3 fruit fly cellular contexts compared by ENCODE assay signal in genomic region chr3L:20487649-20488048, dm6.
TF ChIP-seq lines count a peak whose summit lies in the region.

No protein-coding gene starts in this region.

- TF ChIP-seq CTCF in whole organism, embryonic (GFP tag; optimal IDR thresholded peaks at IDR 0.05; lab: Kevin White, UChicago): no peak

TF ChIP-seq in whole organism, 6 proteins besides CTCF, POLR2A, EP300 and RAD21:
- TF ChIP-seq psq (optimal IDR thresholded peaks at IDR 0.05; lab: Kevin White, UChicago) (no peak), pan (optimal IDR thresholded peaks at IDR 0.05; lab: Kevin White, UChicago) (peak; percentile 34), EcR (GFP tag; optimal IDR thresholded peaks at IDR 0.05; lab: Kevin White, UChicago) (no peak), Dll (optimal IDR thresholded peaks at IDR 0.05; lab: Kevin White, UChicago) (no peak)

TF ChIP-seq in whole organism, embryonic, 481 proteins besides CTCF, POLR2A, EP300 and RAD21 (continues in another document):
- TF ChIP-seq CG14860 (GFP tag; IDR thresholded peaks at IDR 0.05; lab: Robert Waterston, UW; ENCODE audit: partially characterized antibody) (peak; percentile 60; the same call in 1 of the 3 replicates), CG7556 (GFP tag; optimal IDR thresholded peaks at IDR 0.05; lab: Kevin White, UChicago) (no peak), mld (GFP tag; IDR thresholded peaks at IDR 0.05; lab: Robert Waterston, UW; ENCODE audit: partially characterized antibody) (0 out of 3 replicates have a peak, but pooled peaks have one; percentile 45), ap (GFP tag; IDR thresholded peaks at IDR 0.05; lab: Robert Waterston, UW) (no peak), Blimp-1 (GFP tag; optimal IDR thresholded peaks at IDR 0.05; lab: Kevin White, UChicago) (no peak), run (tag; optimal IDR thresholded peaks at IDR 0.05; lab: Kevin White, UChicago) (no peak), org-1 (GFP tag; optimal IDR thresholded peaks at IDR 0.05; lab: Kevin White, UChicago) (no peak), fru (optimal IDR thresholded peaks at IDR 0.05; lab: Kevin White, UChicago) (no peak), gfzf (GFP tag; optimal IDR thresholded peaks at IDR 0.05; lab: Kevin White, UChicago) (no peak), CG7786 (GFP tag; optimal IDR thresholded peaks at IDR 0.05; lab: Kevin White, UChicago) (no peak), CG13775 (GFP tag; optimal IDR thresholded peaks at IDR 0.05; lab: Kevin White, UChicago) (no peak), ato (GFP tag; IDR thresholded peaks at IDR 0.05; lab: Robert Waterston, UW; ENCODE audit: partially characterized antibody) (0 out of 2 replicates have a peak, but pooled peaks have one; percentile 9), CG12236 (GFP tag; optimal IDR thresholded peaks at IDR 0.05; lab: Kevin White, UChicago) (no peak), aop (GFP tag; IDR thresholded peaks at IDR 0.05; lab: Robert Waterston, UW) (no peak), nom (GFP tag; optimal IDR thresholded peaks at IDR 0.05; lab: Kevin White, UChicago) (no peak), CG42726 (GFP tag; IDR thresholded peaks at IDR 0.05; lab: Robert Waterston, UW; ENCODE audit: partially characterized antibody) (no peak), zfh1 (GFP tag; IDR thresholded peaks at IDR 0.05; lab: Robert Waterston, UW) (no peak), nerfin-2 (GFP tag; IDR thresholded peaks at IDR 0.05; lab: Robert Waterston, UW; ENCODE audit: partially characterized antibody) (peak; percentile 59; the same call in 1 of the 2 replicates), CG11093 (GFP tag; IDR thresholded peaks at IDR 0.05; lab: Robert Waterston, UW) (no peak), Atf6 (GFP tag; IDR thresholded peaks at IDR 0.05; lab: Robert Waterston, UW) (no peak), D (optimal IDR thresholded peaks at IDR 0.05; lab: Kevin White, UChicago) (no peak), D (GFP tag; optimal IDR thresholded peaks at IDR 0.05; lab: Kevin White, UChicago) (no peak), CG4404 (GFP tag; IDR thresholded peaks at IDR 0.05; lab: Robert Waterston, UW) (no peak), hb (GFP tag; IDR thresholded peaks at IDR 0.05; lab: Robert Waterston, UW; ENCODE audit: partially characterized antibody) (0 out of 3 replicates have a peak, but pooled peaks have one; percentile 58), ERR (GFP tag; optimal IDR thresholded peaks at IDR 0.05; lab: Kevin White, UChicago) (no peak), CG1832 (GFP tag; optimal IDR thresholded peaks at IDR 0.05; lab: Kevin White, UChicago) (no peak), ewg (GFP tag; optimal IDR thresholded peaks at IDR 0.05; lab: Kevin White, UChicago) (no peak), bigmax (GFP tag; optimal IDR thresholded peaks at IDR 0.05; lab: Kevin White, UChicago) (no peak), CG11696 (GFP tag; IDR thresholded peaks at IDR 0.05; lab: Robert Waterston, UW) (no peak), vnd (GFP tag; IDR thresholded peaks at IDR 0.05; lab: Robert Waterston, UW; ENCODE audit: partially characterized antibody) (peak; percentile 61), CG6272 (GFP tag; IDR thresholded peaks at IDR 0.05; lab: Robert Waterston, UW) (no peak), CG11085 (GFP tag; IDR thresholded peaks at IDR 0.05; lab: Robert Waterston, UW) (no peak), H15 (GFP tag; IDR thresholded peaks at IDR 0.05; lab: Robert Waterston, UW) (no peak), tna (GFP tag; IDR thresholded peaks at IDR 0.05; lab: Robert Waterston, UW; ENCODE audit: partially characterized antibody) (peak; percentile 33; the same call in 1 of the 2 replicates), Sry-δ (GFP tag; optimal IDR thresholded peaks at IDR 0.05; lab: Kevin White, UChicago) (no peak), CG1602 (GFP tag; optimal IDR thresholded peaks at IDR 0.05; lab: Kevin White, UChicago) (no peak), CG3065 (GFP tag; optimal IDR thresholded peaks at IDR 0.05; lab: Kevin White, UChicago) (no peak), Side (GFP tag; optimal IDR thresholded peaks at IDR 0.05; lab: Kevin White, UChicago) (no peak), peb (GFP tag; IDR thresholded peaks at IDR 0.05; lab: Robert Waterston, UW) (no peak), HLH4C (GFP tag; IDR thresholded peaks at IDR 0.05; lab: Robert Waterston, UW; ENCODE audit: partially characterized antibody) (peak; percentile 69), mam (GFP tag; optimal IDR thresholded peaks at IDR 0.05; lab: Kevin White, UChicago) (no peak), sqz (GFP tag; optimal IDR thresholded peaks at IDR 0.05; lab: Kevin White, UChicago) (no peak), CG15011 (GFP tag; optimal IDR thresholded peaks at IDR 0.05; lab: Kevin White, UChicago) (no peak)

TF ChIP-seq in whole organism, prepupa, 60 proteins besides CTCF, POLR2A, EP300 and RAD21:
- no peak for TF ChIP-seq CG9139 (GFP tag; optimal IDR thresholded peaks at IDR 0.05; lab: Kevin White, UChicago)
- no peak for TF ChIP-seq Sox102F (GFP tag; optimal IDR thresholded peaks at IDR 0.05; lab: Kevin White, UChicago)
- TF ChIP-seq lz (GFP tag; optimal IDR thresholded peaks at IDR 0.05; lab: Kevin White, UChicago): peak; percentile 0
- TF ChIP-seq esn (GFP tag; optimal IDR thresholded peaks at IDR 0.05; lab: Kevin White, UChicago): peak; percentile 2
- no peak for TF ChIP-seq fd85E (GFP tag; optimal IDR thresholded peaks at IDR 0.05; lab: Kevin White, UChicago)
